Fruit fly (Drosophila melanogaster) whole organism, prepupa: ENCODE measurements around the gene CG4452.
A peak's percentile ranks its signal among the peaks of the same experiment; 100 is the strongest.

Experiments used
- CG10669 ChIP-seq: fragments of 200-800 bp; sonication (Bioruptor generic); optimal IDR thresholded peaks from 3 replicates; lab custom pipeline; 2018; ENCODE audit warnings: missing biosample characterization, mild to moderate bottlenecking, missing genetic modification characterization, moderate library complexity
- CG11294 ChIP-seq: fragments of 200-800 bp; sonication (Bioruptor generic); IDR thresholded peaks from 2 replicates; pipeline ENCODE4 v1.3.6; 2022; ENCODE audit warnings: missing biosample characterization, missing genetic modification characterization
- CG15336 ChIP-seq: fragments of 200-800 bp; sonication (Bioruptor generic); IDR thresholded peaks from 2 replicates; pipeline ENCODE4 v1.3.6; 2022; ENCODE audit warnings: missing biosample characterization, missing genetic modification characterization
- CG1621 ChIP-seq: fragments of 200-800 bp; sonication (Bioruptor generic); optimal IDR thresholded peaks from 3 replicates; lab custom pipeline; 2018; ENCODE audit warnings: missing biosample characterization, mild to moderate bottlenecking, missing genetic modification characterization
- CG3032 ChIP-seq: fragments of 200-800 bp; optimal IDR thresholded peaks from 2 replicates; lab custom pipeline; 2019; ENCODE audit warnings: missing biosample characterization, mild to moderate bottlenecking, missing genetic modification characterization, moderate library complexity
- CG31627 ChIP-seq: fragments of 200-800 bp; sonication (Bioruptor generic); optimal IDR thresholded peaks from 3 replicates; lab custom pipeline; 2016; ENCODE audit warnings: missing biosample characterization, missing genetic modification characterization
- CG32006 ChIP-seq: fragments of 200-800 bp; sonication (Bioruptor generic); optimal IDR thresholded peaks from 3 replicates; lab custom pipeline; 2017; ENCODE audit warnings: missing biosample characterization, mild to moderate bottlenecking, missing genetic modification characterization
- CG34406 ChIP-seq: fragments of 200-800 bp; sonication (Bioruptor generic); optimal IDR thresholded peaks from 3 replicates; lab custom pipeline; 2016; ENCODE audit warnings: missing biosample characterization, missing genetic modification characterization
- CG4318 ChIP-seq: fragments of 200-800 bp; sonication (Bioruptor generic); optimal IDR thresholded peaks from 3 replicates; lab custom pipeline; 2017; ENCODE audit warnings: missing biosample characterization, mild to moderate bottlenecking, missing genetic modification characterization
- CG6163 ChIP-seq: fragments of 200-800 bp; sonication (Bioruptor generic); IDR thresholded peaks from 3 replicates; pipeline ENCODE4 v1.3.6; 2022; ENCODE audit warnings: missing biosample characterization, missing genetic modification characterization
- CG6276 ChIP-seq: fragments of 200-800 bp; sonication (Bioruptor generic); optimal IDR thresholded peaks from 2 replicates; lab custom pipeline; 2017; ENCODE audit warnings: missing biosample characterization, mild to moderate bottlenecking, missing genetic modification characterization
- CG6808 ChIP-seq: fragments of 200-800 bp; sonication (Bioruptor generic); optimal IDR thresholded peaks from 3 replicates; lab custom pipeline; 2017; ENCODE audit warnings: missing biosample characterization, missing genetic modification characterization, mild to moderate bottlenecking, moderate library complexity, missing genetic modification reagents
- CG6854 ChIP-seq: fragments of 200-800 bp; sonication (Bioruptor generic); optimal IDR thresholded peaks from 2 replicates; lab custom pipeline; 2017; ENCODE audit warnings: missing biosample characterization, mild to moderate bottlenecking, missing genetic modification characterization
- CG7368 ChIP-seq: fragments of 200-800 bp; sonication (Bioruptor generic); optimal IDR thresholded peaks from 3 replicates; lab custom pipeline; 2016; ENCODE audit warnings: missing biosample characterization, missing genetic modification characterization
- CG8119 ChIP-seq: fragments of 200-800 bp; sonication (Bioruptor generic); IDR thresholded peaks from 3 replicates; pipeline ENCODE4 v1.3.6; 2022; ENCODE audit warnings: missing biosample characterization, missing genetic modification characterization
- CG8632 ChIP-seq: fragments of 200-800 bp; sonication (Bioruptor generic); optimal IDR thresholded peaks from 3 replicates; lab custom pipeline; 2016; ENCODE audit warnings: missing biosample characterization, missing genetic modification characterization
- Eip75B ChIP-seq: fragments of 200-800 bp; sonication (Bioruptor generic); optimal IDR thresholded peaks from 3 replicates; lab custom pipeline; 2016; ENCODE audit warnings: missing biosample characterization, missing genetic modification characterization
- Eip78C ChIP-seq: fragments of 200-800 bp; sonication (Bioruptor generic); peaks from one replicate; lab custom pipeline; 2016; ENCODE audit warnings: missing biosample characterization, missing genetic modification characterization
- Ets21C ChIP-seq: fragments of 200-800 bp; sonication (Bioruptor generic); optimal IDR thresholded peaks from 3 replicates; lab custom pipeline; 2016; ENCODE audit warnings: missing biosample characterization, missing genetic modification characterization
- Ets96B ChIP-seq: fragments of 200-800 bp; optimal IDR thresholded peaks from 2 replicates; lab custom pipeline; 2019; ENCODE audit warnings: missing biosample characterization, mild to moderate bottlenecking, missing genetic modification characterization, moderate library complexity
- Gug ChIP-seq: fragments of 200-800 bp; sonication (Bioruptor generic); IDR thresholded peaks from 2 replicates; pipeline ENCODE4 v1.3.6; 2022; ENCODE audit warnings: missing biosample characterization, missing genetic modification characterization
- Sox102F ChIP-seq: fragments of 200-800 bp; sonication (Bioruptor generic); optimal IDR thresholded peaks from 2 replicates; lab custom pipeline; 2016; ENCODE audit warnings: missing biosample characterization, mild to moderate bottlenecking, missing genetic modification characterization
- Sox14 ChIP-seq: fragments of 200-800 bp; sonication (Bioruptor generic); optimal IDR thresholded peaks from 3 replicates; lab custom pipeline; 2016; ENCODE audit warnings: missing biosample characterization, missing genetic modification characterization
- Sox15 ChIP-seq: fragments of 200-800 bp; sonication (Bioruptor generic); optimal IDR thresholded peaks from 3 replicates; lab custom pipeline; 2016; ENCODE audit warnings: missing biosample characterization, missing genetic modification characterization
- achi ChIP-seq: fragments of 200-800 bp; sonication (Bioruptor generic); optimal IDR thresholded peaks from 3 replicates; lab custom pipeline; 2016; ENCODE audit warnings: missing biosample characterization, missing genetic modification characterization
- cyc ChIP-seq: fragments of 200-800 bp; sonication (Bioruptor generic); optimal IDR thresholded peaks from 3 replicates; lab custom pipeline; 2016; ENCODE audit warnings: missing biosample characterization, missing genetic modification characterization
- dac ChIP-seq: fragments of 200-800 bp; sonication (Bioruptor generic); optimal IDR thresholded peaks from 2 replicates; lab custom pipeline; 2017; ENCODE audit warnings: missing biosample characterization, mild to moderate bottlenecking, missing genetic modification characterization
- dsx ChIP-seq: fragments of 200-800 bp; optimal IDR thresholded peaks from 3 replicates; lab custom pipeline; 2019; ENCODE audit warnings: missing biosample characterization, mild to moderate bottlenecking, missing genetic modification characterization, moderate library complexity; ENCODE audit not compliant: poor library complexity, severe bottlenecking
- eg ChIP-seq: fragments of 200-800 bp; sonication (Bioruptor generic); IDR thresholded peaks from 3 replicates; pipeline ENCODE4 v1.3.6; 2022; ENCODE audit warnings: missing biosample characterization, missing genetic modification characterization
- fd59A ChIP-seq: fragments of 200-800 bp; sonication (Bioruptor generic); optimal IDR thresholded peaks from 2 replicates; lab custom pipeline; 2017; ENCODE audit warnings: missing biosample characterization, mild to moderate bottlenecking, missing genetic modification characterization, missing genetic modification reagents
- fd85E ChIP-seq: fragments of 200-800 bp; sonication (Bioruptor generic); optimal IDR thresholded peaks from 3 replicates; lab custom pipeline; 2016; ENCODE audit warnings: missing biosample characterization, missing genetic modification characterization
- lz ChIP-seq: fragments of 200-800 bp; sonication (Bioruptor generic); optimal IDR thresholded peaks from 3 replicates; lab custom pipeline; 2016; ENCODE audit warnings: missing biosample characterization, missing genetic modification characterization
- net ChIP-seq: fragments of 200-800 bp; sonication (Bioruptor generic); optimal IDR thresholded peaks from 3 replicates; lab custom pipeline; 2016; ENCODE audit warnings: missing biosample characterization, missing genetic modification characterization
- pdm3 ChIP-seq: fragments of 200-800 bp; sonication (Bioruptor generic); optimal IDR thresholded peaks from 3 replicates; lab custom pipeline; 2016; ENCODE audit warnings: missing biosample characterization, missing genetic modification characterization
- salr ChIP-seq, 2 experiments: fragments of 200-800 bp; sonication (Bioruptor generic); optimal IDR thresholded peaks; 3 replicates each; lab custom pipeline; 2016 to 2018; ENCODE audit warnings: missing biosample characterization in 2 of 2, missing genetic modification characterization in 2 of 2, mild to moderate bottlenecking in 1 of 2
- spab ChIP-seq: fragments of 200-800 bp; sonication (Bioruptor generic); optimal IDR thresholded peaks from 2 replicates; lab custom pipeline; 2017; ENCODE audit warnings: missing biosample characterization, mild to moderate bottlenecking, missing genetic modification characterization, missing genetic modification reagents
- ss ChIP-seq, 2 experiments: fragments of 200-800 bp; sonication (Bioruptor generic); optimal IDR thresholded peaks; 2 replicates in 1 of 2; 3 replicates in 1 of 2; lab custom pipeline; 2017 to 2018; ENCODE audit warnings: mild to moderate bottlenecking in 2 of 2, missing biosample characterization in 2 of 2, missing genetic modification characterization in 2 of 2, moderate library complexity in 1 of 2
- svp ChIP-seq: fragments of 200-800 bp; sonication (Bioruptor generic); peaks from one replicate; lab custom pipeline; 2016; ENCODE audit warnings: missing biosample characterization, missing genetic modification characterization
- topi ChIP-seq: fragments of 200-800 bp; sonication (Bioruptor generic); optimal IDR thresholded peaks from 3 replicates; lab custom pipeline; 2016; ENCODE audit warnings: missing biosample characterization, missing genetic modification characterization
- vri ChIP-seq: fragments of 200-800 bp; sonication (Bioruptor generic); optimal IDR thresholded peaks from 3 replicates; lab custom pipeline; 2016; ENCODE audit warnings: missing biosample characterization, mild to moderate bottlenecking, missing genetic modification characterization

CG4452 gene

DNA sequence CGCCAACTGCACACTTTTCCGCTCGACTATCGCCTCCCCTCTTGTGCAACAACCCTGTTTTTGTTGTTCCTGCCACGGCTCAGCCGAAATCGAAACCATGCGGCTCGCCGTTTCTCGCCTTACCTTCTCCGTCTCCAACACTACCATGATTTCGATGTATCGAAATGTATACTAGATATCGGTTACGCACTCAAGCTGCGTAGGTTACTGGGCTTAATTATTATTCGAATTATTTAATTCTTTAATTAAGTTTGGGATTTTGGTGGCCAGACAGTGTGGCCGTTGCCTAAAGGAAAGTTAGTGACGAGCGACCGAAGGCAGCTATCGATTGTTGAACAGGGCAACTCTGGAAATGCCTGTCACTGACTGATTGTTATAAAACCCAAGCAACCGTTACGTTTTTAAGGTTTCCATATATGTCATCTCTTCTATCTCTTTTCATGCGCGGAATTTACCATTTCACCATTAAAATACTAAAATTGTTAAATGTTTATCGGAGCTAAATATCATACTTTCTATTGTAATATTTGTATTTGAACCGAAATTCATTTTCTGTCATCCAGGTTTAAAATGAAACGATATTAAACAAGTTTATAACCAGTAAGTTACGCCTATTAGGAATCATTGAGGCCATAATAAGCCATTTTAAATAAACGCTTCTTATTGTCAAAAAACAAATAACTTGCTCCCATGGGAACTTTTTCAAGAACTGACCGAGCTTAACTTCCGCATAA lies 35.1 kb downstream of the CG4452 start, which contains the start of gene eIF4E1:
eIF4E1 (minus strand) TSS at position 304 of the 734 bp plus-strand sequence.
- TF ChIP-seq CG31627 (GFP tag; lab: Kevin White, UChicago) (peak; percentile 9), lz (GFP tag; lab: Kevin White, UChicago) (peak; percentile 14), topi (GFP tag; lab: Kevin White, UChicago) (peak; percentile 8), CG3032 (tag; lab: Kevin White, UChicago) (no peak), CG6163 (0 out of 3 replicates have a peak, but pooled peaks have one; percentile 0), Sox102F (GFP tag; lab: Kevin White, UChicago) (no peak), Eip78C (peak; percentile 83), CG10669 (GFP tag; lab: Kevin White, UChicago) (no peak)

DNA sequence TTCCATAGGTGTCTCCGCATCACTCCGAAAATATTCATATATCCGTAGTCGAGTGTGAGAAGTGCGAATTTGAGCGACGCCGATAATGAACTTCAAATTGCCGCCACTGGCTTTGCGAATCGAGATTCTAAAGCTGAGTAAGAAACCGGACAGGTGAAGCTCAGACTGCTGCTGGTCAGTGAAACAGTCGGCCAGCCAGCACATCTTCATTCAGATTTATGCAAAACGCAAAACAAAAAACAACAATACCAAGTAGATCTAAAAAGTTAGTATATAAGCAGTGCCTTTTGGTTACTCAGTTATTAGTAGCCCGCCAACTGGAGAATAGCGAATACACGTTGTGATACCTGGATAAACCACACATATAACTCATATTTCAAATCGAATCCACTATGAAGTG lies 37.3 kb downstream of the CG4452 start, which contains the start of gene Cpr67B:
Cpr67B (plus strand) TSS at position 301 of the 400 bp plus-strand sequence.
- TF ChIP-seq CG1621 (no peak), Sox14 (GFP tag; lab: Kevin White, UChicago) (no peak)

DNA sequence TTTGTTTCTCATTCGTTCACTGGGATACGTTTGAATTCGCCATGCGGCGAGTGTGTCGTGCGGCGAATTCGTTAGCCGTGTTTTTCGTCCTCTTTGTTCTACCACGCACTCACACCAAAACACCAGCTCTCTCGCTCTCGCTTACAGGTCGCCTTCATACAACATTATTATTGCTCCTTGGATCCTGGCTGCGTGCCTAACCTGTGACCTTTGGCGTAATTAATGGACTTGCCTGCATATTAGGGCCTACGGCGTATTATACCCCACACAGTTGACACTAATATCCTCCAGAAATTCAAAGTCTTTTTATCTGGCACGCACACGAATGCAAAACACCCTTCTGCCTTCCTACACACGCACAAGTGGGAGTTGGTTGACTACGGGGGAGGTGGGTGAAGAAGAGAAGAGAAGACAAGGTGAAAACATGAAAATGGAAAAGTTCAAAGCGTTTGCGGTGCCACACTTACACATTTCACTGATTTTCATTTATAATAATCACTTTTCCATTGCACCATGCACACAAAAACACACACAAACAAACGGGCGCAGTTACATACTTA lies 42.9 kb downstream of the CG4452 start:
- TF ChIP-seq ss (GFP tag; optimal IDR thresholded peaks at IDR 0.05; lab: Kevin White, UChicago) (peak; percentile 23 to 41), CG1621 (peak; percentile 52), Sox14 (GFP tag; lab: Kevin White, UChicago) (peak; percentile 80), fd59A (GFP tag; lab: Kevin White, UChicago) (no peak), Sox15 (GFP tag; lab: Kevin White, UChicago) (no peak)
- TF ChIP-seq, all 60 proteins: peak for 3

DNA sequence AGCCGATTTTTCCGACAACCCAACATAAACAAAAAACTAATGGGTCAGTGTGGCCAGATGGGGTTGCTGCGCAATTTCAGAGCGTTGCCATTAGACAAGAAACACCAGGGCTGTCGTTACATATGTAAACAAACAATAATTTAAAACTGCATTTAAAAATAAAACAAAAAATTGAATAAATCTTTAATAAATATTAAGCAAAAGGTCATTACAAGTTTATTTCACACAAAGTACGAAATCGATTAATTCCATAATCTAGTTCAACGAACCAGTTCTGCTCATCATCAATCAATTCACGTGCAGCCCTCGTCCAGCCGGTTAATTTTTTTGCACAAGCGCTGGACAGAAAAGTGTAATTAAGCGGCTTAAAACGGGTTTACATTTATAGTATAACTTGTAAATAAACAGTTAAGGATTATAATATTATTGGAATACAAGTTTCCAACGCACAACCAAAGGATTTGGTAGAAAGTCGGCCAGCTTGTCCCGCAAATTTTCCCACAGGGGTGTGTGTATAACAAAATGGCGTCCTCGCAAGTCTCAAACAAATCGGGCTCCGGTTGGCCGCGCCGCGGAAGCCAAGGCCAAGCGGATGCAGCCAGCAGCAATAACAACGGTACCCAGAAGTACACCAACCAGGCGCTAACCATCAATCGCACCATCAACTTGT lies 43.7 kb downstream of the CG4452 start, which contains the start of the genes CG4022 and Cpsf5:
CG4022 (minus strand) TSS at position 79 of the 670 bp plus-strand sequence.
Cpsf5 (plus strand) TSS at position 285 of the 670 bp plus-strand sequence.
- TF ChIP-seq dac (GFP tag; lab: Kevin White, UChicago) (no peak), Eip75B (peak; percentile 78), CG6854 (GFP tag; lab: Kevin White, UChicago) (no peak), salr (GFP tag; optimal IDR thresholded peaks at IDR 0.05; lab: Kevin White, UChicago) (no peak), CG34406 (peak; percentile 71), CG15336 (peak; percentile 79), CG31627 (GFP tag; lab: Kevin White, UChicago) (peak; percentile 67), CG4318 (GFP tag; lab: Kevin White, UChicago) (no peak), CG8119 (peak; percentile 73), CG11294 (GFP tag; lab: Robert Waterston, UW) (0 out of 2 replicates have a peak, but pooled peaks have one; percentile 22), pdm3 (GFP tag; lab: Kevin White, UChicago) (peak; percentile 84), CG8632 (GFP tag; lab: Kevin White, UChicago) (peak; percentile 29), vri (GFP tag; lab: Kevin White, UChicago) (peak; percentile 65), cyc (peak; percentile 62), CG32006 (GFP tag; lab: Kevin White, UChicago) (peak; percentile 82), CG3032 (tag; lab: Kevin White, UChicago) (peak; percentile 75), Sox15 (GFP tag; lab: Kevin White, UChicago) (peak; percentile 46), Ets96B (peak; percentile 61), CG6808 (GFP tag; lab: Kevin White, UChicago) (peak; percentile 36), svp (no peak), topi (GFP tag; lab: Kevin White, UChicago) (peak; percentile 70), achi (peak; percentile 77), dsx (GFP tag; lab: Kevin White, UChicago) (peak; percentile 41), CG10669 (GFP tag; lab: Kevin White, UChicago) (no peak), spab (no peak), eg (GFP tag; lab: Robert Waterston, UW) (peak; percentile 83; the same call in 2 of the 3 replicates), CG7368 (GFP tag; lab: Kevin White, UChicago) (peak; percentile 56), ss (GFP tag; optimal IDR thresholded peaks at IDR 0.05; lab: Kevin White, UChicago) (peak; percentile 34 to 47), net (GFP tag; lab: Kevin White, UChicago) (peak; percentile 54), CG6276 (GFP tag; lab: Kevin White, UChicago) (no peak), Gug (GFP tag; lab: Robert Waterston, UW) (no peak; the same call in 1 of the 2 replicates), fd85E (GFP tag; lab: Kevin White, UChicago) (no peak), Ets21C (GFP tag; lab: Kevin White, UChicago) (peak; percentile 46), CG6163 (peak; percentile 79)
